Fruit fly (Drosophila melanogaster) whole organism, larva: ENCODE data around the gene CG13026.

ENCODE experiments used
- noc ChIP-seq: fragments of 200-800 bp; sonication (Bioruptor generic); optimal IDR thresholded peaks from 3 replicates; lab custom pipeline; 2019; ENCODE audit warnings: missing biosample characterization, mild to moderate bottlenecking, missing genetic modification characterization, moderate library complexity

The CG13026 gene

dm6 chr3L:16709673-16710257 is 16.2 kb downstream of the CG13026 start:
- TF ChIP-seq noc (tag; lab: Kevin White, UChicago), result no peak

dm6 chr3L:16708738-16709350 is 17.1 kb downstream of the CG13026 start:
- no peak for TF ChIP-seq noc (tag; lab: Kevin White, UChicago)

- no peak for TF ChIP-seq noc (tag; lab: Kevin White, UChicago)
Measured at dm6 chr3L:16705630-16706029, 20.3 kb downstream of the CG13026 start.

dm6 chr3L:16704673-16705072 is 21.3 kb downstream of the CG13026 start, which contains the start of gene CG9692:
CG9692 (plus strand) TSS chr3L:16704973.
- no peak for TF ChIP-seq noc (tag; lab: Kevin White, UChicago)

- no peak for TF ChIP-seq noc (tag; lab: Kevin White, UChicago)
Measured at dm6 chr3L:16704251-16704650, 21.7 kb downstream of the CG13026 start.

dm6 chr3L:16702866-16703265 is 23.1 kb downstream of the CG13026 start:
- TF ChIP-seq noc (tag; lab: Kevin White, UChicago), result no peak

- no peak for TF ChIP-seq noc (tag; lab: Kevin White, UChicago)
Measured at dm6 chr3L:16699292-16700026, 26.5 kb downstream of the CG13026 start.

dm6 chr3L:16698089-16698488 is 27.9 kb downstream of the CG13026 start:
- no peak for TF ChIP-seq noc (tag; lab: Kevin White, UChicago)

dm6 chr3L:16697069-16697468 is 28.9 kb downstream of the CG13026 start:
- peak; percentile 51 for TF ChIP-seq noc (tag; lab: Kevin White, UChicago)

dm6 chr3L:16695076-16695847 is 30.7 kb downstream of the CG13026 start:
- TF ChIP-seq noc (tag; lab: Kevin White, UChicago), result peak; percentile 10

dm6 chr3L:16693844-16694243 is 32.1 kb downstream of the CG13026 start:
- TF ChIP-seq noc (tag; lab: Kevin White, UChicago), result peak; percentile 56

- no peak for TF ChIP-seq noc (tag; lab: Kevin White, UChicago)
Measured at dm6 chr3L:16690055-16690454, 35.9 kb downstream of the CG13026 start.

- TF ChIP-seq noc (tag; lab: Kevin White, UChicago), result no peak
Measured at dm6 chr3L:16689491-16689890, 36.5 kb downstream of the CG13026 start.

dm6 chr3L:16683007-16683406 is 43.0 kb downstream of the CG13026 start:
- no peak for TF ChIP-seq noc (tag; lab: Kevin White, UChicago)

- no peak for TF ChIP-seq noc (tag; lab: Kevin White, UChicago)
Measured at dm6 chr3L:16682371-16682770, 43.6 kb downstream of the CG13026 start.
